Fruit fly (Drosophila melanogaster): ENCODE results near the gene kuz.
A peak's percentile ranks its signal among the peaks of the same experiment; 100 is the strongest.

The kuz gene

DNA sequence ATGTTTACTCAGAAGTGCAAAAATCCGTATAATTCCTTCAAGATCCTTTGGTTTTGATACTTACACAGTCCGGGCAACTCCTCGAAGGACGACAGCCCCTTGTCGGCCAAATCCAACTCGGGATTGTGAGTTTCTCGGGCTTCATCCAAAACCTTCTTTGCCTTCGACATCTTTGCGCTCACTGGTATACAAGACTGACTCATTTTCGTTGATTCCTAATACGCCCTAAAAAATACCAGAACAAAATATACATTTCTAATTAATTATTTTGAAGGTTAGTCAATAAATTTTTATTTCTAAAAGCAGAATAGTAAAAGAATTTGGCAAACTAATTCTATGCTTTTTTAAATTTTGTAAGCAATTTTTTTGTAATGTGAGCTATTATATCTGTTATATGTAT lies 91.1 kb downstream of the kuz start (continued):
- TF ChIP-seq her (GFP tag; optimal IDR thresholded peaks at IDR 0.05) (peak; percentile 43), CG8089 (GFP tag; optimal IDR thresholded peaks at IDR 0.05) (no peak), CG42726 (GFP tag; IDR thresholded peaks at IDR 0.05; ENCODE audit: partially characterized antibody) (0 out of 2 replicates have a peak, but pooled peaks have one; percentile 16), nerfin-1 (tag; optimal IDR thresholded peaks at IDR 0.05) (no peak), Bteb2 (GFP tag; optimal IDR thresholded peaks at IDR 0.05) (no peak), corto (GFP tag; optimal IDR thresholded peaks at IDR 0.05) (no peak), Poxn (GFP tag; IDR thresholded peaks at IDR 0.05) (no peak), CG18599 (GFP tag; optimal IDR thresholded peaks at IDR 0.05) (no peak), Fer2 (tag; optimal IDR thresholded peaks at IDR 0.05) (no peak), Hmx (GFP tag; optimal IDR thresholded peaks at IDR 0.05) (no peak), Mrtf (GFP tag; IDR thresholded peaks at IDR 0.05) (no peak), CG17359 (tag; optimal IDR thresholded peaks at IDR 0.05) (no peak), CG4424 (GFP tag; optimal IDR thresholded peaks at IDR 0.05) (no peak), luna (GFP tag; optimal IDR thresholded peaks at IDR 0.05) (no peak), NfI (GFP tag; optimal IDR thresholded peaks at IDR 0.05) (no peak), nerfin-2 (GFP tag; IDR thresholded peaks at IDR 0.05; ENCODE audit: partially characterized antibody) (no peak), CG6813 (GFP tag; optimal IDR thresholded peaks at IDR 0.05) (no peak), CrebB (tag; optimal IDR thresholded peaks at IDR 0.05) (no peak), CG12104 (GFP tag; optimal IDR thresholded peaks at IDR 0.05) (no peak), CG12942 (GFP tag; optimal IDR thresholded peaks at IDR 0.05) (no peak), knrl (GFP tag; IDR thresholded peaks at IDR 0.05; ENCODE audit: partially characterized antibody) (peak; percentile 11; the same call in 1 of the 3 replicates), Dbx (GFP tag; IDR thresholded peaks at IDR 0.05) (no peak), amos (GFP tag; IDR thresholded peaks at IDR 0.05; ENCODE audit: partially characterized antibody) (peak; percentile 10; the same call in 1 of the 2 replicates), Lpt (GFP tag; optimal IDR thresholded peaks at IDR 0.05) (no peak), CG8281 (tag; optimal IDR thresholded peaks at IDR 0.05) (no peak), Usf (GFP tag; optimal IDR thresholded peaks at IDR 0.05) (no peak), Dll (GFP tag; IDR thresholded peaks at IDR 0.05; ENCODE audit: partially characterized antibody) (no peak), phol (tag; optimal IDR thresholded peaks at IDR 0.05) (no peak), kay (GFP tag; optimal IDR thresholded peaks at IDR 0.05) (peak; percentile 82), gfzf (GFP tag; optimal IDR thresholded peaks at IDR 0.05) (peak; percentile 54), CG17361 (GFP tag; IDR thresholded peaks at IDR 0.05) (no peak), Hr78 (GFP tag; optimal IDR thresholded peaks at IDR 0.05) (no peak), NK7.1 (GFP tag; optimal IDR thresholded peaks at IDR 0.05) (no peak)

DNA sequence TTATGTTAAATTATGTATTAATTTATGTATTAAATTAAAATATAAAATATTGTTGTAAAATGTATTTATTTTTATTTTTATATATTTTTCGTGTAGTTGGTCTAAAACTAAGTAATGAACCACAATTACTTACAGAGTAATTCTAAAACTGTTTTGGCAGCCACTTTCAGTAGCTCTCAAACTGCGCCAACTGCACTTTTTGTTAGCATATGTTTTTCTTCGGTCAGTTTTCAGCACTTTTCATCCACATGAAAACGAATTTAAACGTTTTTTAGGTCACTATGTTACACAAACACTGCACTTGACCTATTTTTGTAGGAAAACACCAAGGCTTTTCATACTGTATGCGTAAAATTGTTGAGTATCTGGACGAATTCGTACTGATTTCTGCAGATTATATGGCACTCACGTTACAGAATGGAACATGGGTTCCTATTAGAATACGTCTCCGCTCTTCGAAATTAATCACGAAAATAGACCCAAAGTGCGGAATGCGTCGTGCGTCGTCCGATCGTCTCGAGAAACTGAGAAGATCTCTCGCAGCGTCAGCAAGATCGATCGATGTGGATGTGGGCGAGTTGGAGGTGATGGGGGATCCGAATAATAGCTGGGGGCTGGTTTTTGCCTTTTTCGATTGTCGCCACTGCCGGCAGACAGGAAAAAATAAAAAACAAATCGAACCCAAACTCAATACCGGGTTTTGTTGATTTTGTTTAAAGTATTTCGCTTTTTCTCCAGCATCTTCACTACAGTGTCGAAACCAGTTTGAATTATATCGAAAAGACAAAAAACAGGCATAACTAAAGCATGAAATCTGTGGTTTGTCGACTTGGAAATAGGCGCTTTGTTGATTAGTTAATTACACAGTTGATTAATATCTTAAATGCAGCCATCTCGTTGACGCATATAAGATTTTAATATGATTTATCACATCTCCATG lies 92.2 kb downstream of the kuz start, which contains the start of gene ics:
Gene ics (minus strand): TSS at position 716 of the 940 bp plus-strand sequence.
- TF ChIP-seq chinmo (GFP tag; IDR thresholded peaks at IDR 0.05; ENCODE audit: partially characterized antibody): peak; percentile 75; the same call in 1 of the 4 replicates
- peak; percentile 29; the same call in 1 of the 3 replicates for TF ChIP-seq knrl (GFP tag; IDR thresholded peaks at IDR 0.05; ENCODE audit: partially characterized antibody)
- peak; percentile 41 for TF ChIP-seq CG13894 (tag; optimal IDR thresholded peaks at IDR 0.05)
- peak; percentile 65 for TF ChIP-seq Ets65A (GFP tag)
- peak in 1 of 2 experiments; percentile 43 for TF ChIP-seq Pdp1 (GFP tag; optimal IDR thresholded peaks at IDR 0.05)
- TF ChIP-seq twi (tag; optimal IDR thresholded peaks at IDR 0.05): peak; percentile 4
- peak; percentile 97 for TF ChIP-seq CG6654 (GFP tag; optimal IDR thresholded peaks at IDR 0.05)
- no peak for TF ChIP-seq CG15073 (GFP tag; optimal IDR thresholded peaks at IDR 0.05)
- peak; percentile 74 for TF ChIP-seq sd (tag; optimal IDR thresholded peaks at IDR 0.05)
- TF ChIP-seq CG12769 (tag; optimal IDR thresholded peaks at IDR 0.05): peak; percentile 74
- TF ChIP-seq Eip74EF (GFP tag; optimal IDR thresholded peaks at IDR 0.05): peak in 1 of 2 experiments; percentile 12
- peak; percentile 61 for TF ChIP-seq onecut (GFP tag; IDR thresholded peaks at IDR 0.05)
- no peak for TF ChIP-seq BEAF-32 (GFP tag; optimal IDR thresholded peaks at IDR 0.05)
- TF ChIP-seq pita (GFP tag; optimal IDR thresholded peaks at IDR 0.05): peak; percentile 5
- peak; percentile 9; the same call in 1 of the 2 replicates for TF ChIP-seq amos (GFP tag; IDR thresholded peaks at IDR 0.05; ENCODE audit: partially characterized antibody)
- peak; percentile 22 for TF ChIP-seq Deaf1 (tag; optimal IDR thresholded peaks at IDR 0.05)
